Fruit fly (Drosophila melanogaster) whole organism: Measurements from ENCODE around the gene Syt1.

Experiments used
- CG8478 ChIP-seq: fragments of >200 bp; optimal IDR thresholded peaks from 2 replicates; lab custom pipeline; 2018; ENCODE audit warnings: inconsistent platforms
- Dll ChIP-seq: fragments of >200 bp; optimal IDR thresholded peaks from 2 replicates; lab custom pipeline; 2017
- EcR ChIP-seq, 2 experiments: fragments of >200 bp; optimal IDR thresholded peaks; 2 replicates each; lab custom pipeline; 2017; ENCODE audit warnings: missing biosample characterization in 2 of 2, missing genetic modification characterization in 2 of 2, missing genetic modification reagents in 2 of 2
- pan ChIP-seq: fragments of >200 bp; optimal IDR thresholded peaks from 2 replicates; lab custom pipeline; 2017
- psq ChIP-seq: fragments of >200 bp; optimal IDR thresholded peaks from 2 replicates; lab custom pipeline; 2017
- usp ChIP-seq: fragments of >200 bp; optimal IDR thresholded peaks from 2 replicates; lab custom pipeline; 2017; ENCODE audit warnings: missing biosample characterization, missing genetic modification characterization, mixed read lengths

The Syt1 gene

dm6 chr2L:2812137-2812536 is 12.4 kb upstream of the Syt1 start, which contains the start of gene CG2964:
TSS of gene CG2964 (plus strand) at chr2L:2812437.
- TF ChIP-seq pan: no peak
- TF ChIP-seq CG8478 (lab: Kevin White, UChicago): no peak
- TF ChIP-seq psq (lab: Kevin White, UChicago): no peak
- TF ChIP-seq EcR (GFP tag; optimal IDR thresholded peaks at IDR 0.05; lab: Kevin White, UChicago): no peak
- no peak for TF ChIP-seq usp
- TF ChIP-seq Dll (lab: Kevin White, UChicago): no peak

dm6 chr2L:2810831-2811230 is 11.1 kb upstream of the Syt1 start:
- TF ChIP-seq psq (lab: Kevin White, UChicago) (no peak), pan (no peak)

dm6 chr2L:2808038-2808699 is 8.4 kb upstream of the Syt1 start:
- TF ChIP-seq psq (lab: Kevin White, UChicago): no peak

- TF ChIP-seq psq (lab: Kevin White, UChicago): no peak
- no peak for TF ChIP-seq CG8478 (lab: Kevin White, UChicago)
- no peak for TF ChIP-seq usp
- TF ChIP-seq Dll (lab: Kevin White, UChicago): no peak
- no peak for TF ChIP-seq pan
- no peak for TF ChIP-seq EcR (GFP tag; optimal IDR thresholded peaks at IDR 0.05; lab: Kevin White, UChicago)
Observed at dm6 chr2L:2807597-2807996, 7.8 kb upstream of the Syt1 start.

- TF ChIP-seq EcR (GFP tag; optimal IDR thresholded peaks at IDR 0.05; lab: Kevin White, UChicago): no peak
- no peak for TF ChIP-seq psq (lab: Kevin White, UChicago)
- peak; percentile 49 for TF ChIP-seq Dll (lab: Kevin White, UChicago)
Observed at dm6 chr2L:2806190-2806763, 6.5 kb upstream of the Syt1 start.

dm6 chr2L:2804634-2805311 is 5.0 kb upstream of the Syt1 start, which contains the start of gene daw:
TSS of gene daw (plus strand) at chr2L:2805261.
- TF ChIP-seq psq (lab: Kevin White, UChicago) (no peak), Dll (lab: Kevin White, UChicago) (peak; percentile 8), usp (no peak)

- TF ChIP-seq CG8478 (lab: Kevin White, UChicago) (no peak), psq (lab: Kevin White, UChicago) (no peak), EcR (GFP tag; optimal IDR thresholded peaks at IDR 0.05; lab: Kevin White, UChicago) (no peak)
Observed at dm6 chr2L:2802527-2802926, 2.7 kb upstream of the Syt1 start.

- no peak for TF ChIP-seq pan
- TF ChIP-seq usp: no peak
- no peak for TF ChIP-seq Dll (lab: Kevin White, UChicago)
- TF ChIP-seq CG8478 (lab: Kevin White, UChicago): no peak
- no peak for TF ChIP-seq EcR (GFP tag; optimal IDR thresholded peaks at IDR 0.05; lab: Kevin White, UChicago)
- TF ChIP-seq psq (lab: Kevin White, UChicago): no peak
Observed at dm6 chr2L:2800956-2801776, 1.4 kb upstream of the Syt1 start.

dm6 chr2L:2797186-2797585 is 2.6 kb downstream of the Syt1 start:
- TF ChIP-seq Dll (lab: Kevin White, UChicago): no peak
- TF ChIP-seq EcR (GFP tag; optimal IDR thresholded peaks at IDR 0.05; lab: Kevin White, UChicago): no peak
- TF ChIP-seq pan: no peak
- no peak for TF ChIP-seq CG8478 (lab: Kevin White, UChicago)
- no peak for TF ChIP-seq usp
- TF ChIP-seq psq (lab: Kevin White, UChicago): no peak

dm6 chr2L:2782790-2783189 is 17.0 kb downstream of the Syt1 start:
- no peak for TF ChIP-seq EcR (GFP tag; optimal IDR thresholded peaks at IDR 0.05; lab: Kevin White, UChicago)

- TF ChIP-seq pan: no peak
- TF ChIP-seq CG8478 (lab: Kevin White, UChicago): no peak
Observed at dm6 chr2L:2771676-2772075, 28.1 kb downstream of the Syt1 start, which contains the start of gene CG15399. TSS of gene CG15399 (minus strand) at chr2L:2771776.

- TF ChIP-seq usp (no peak), psq (lab: Kevin White, UChicago) (no peak), Dll (lab: Kevin White, UChicago) (no peak), pan (no peak), CG8478 (lab: Kevin White, UChicago) (no peak), EcR (GFP tag; optimal IDR thresholded peaks at IDR 0.05; lab: Kevin White, UChicago) (no peak)
Observed at dm6 chr2L:2769476-2770185, 30.1 kb downstream of the Syt1 start, which contains the start of the genes colt and HINT1. TSS of gene colt (minus strand) at chr2L:2770069. TSS of gene HINT1 (plus strand) at chr2L:2770135.
